Worm (Caenorhabditis elegans) whole organism, young adult: ENCODE measurements around the gene C43H6.12.

Source experiments
- F10E7.11 ChIP-seq: sonication (generic microtip); optimal IDR thresholded peaks from 2 replicates; lab custom pipeline; 2017; ENCODE audit warnings: mild to moderate bottlenecking, missing genetic modification characterization, moderate library complexity, missing compliant biosample characterization
- K12H6.12 ChIP-seq: fragments of 200-800 bp; sonication (Bioruptor generic); optimal IDR thresholded peaks from 2 replicates; lab custom pipeline; 2018; ENCODE audit warnings: mild to moderate bottlenecking, missing genetic modification characterization, missing compliant biosample characterization
- akir-1 ChIP-seq: fragments of 200-800 bp; sonication (Bioruptor generic); optimal IDR thresholded peaks from 2 replicates; lab custom pipeline; 2018; ENCODE audit warnings: mild to moderate bottlenecking, missing genetic modification characterization, moderate library complexity, missing compliant biosample characterization
- athp-1 ChIP-seq: sonication (generic microtip); optimal IDR thresholded peaks from 2 replicates; lab custom pipeline; 2017; ENCODE audit warnings: mild to moderate bottlenecking, missing genetic modification characterization, missing compliant biosample characterization
- lag-1 ChIP-seq: fragments of 200-800 bp; sonication (Bioruptor generic); IDR thresholded peaks from 2 replicates; pipeline ENCODE4 v1.3.6; 2022; ENCODE audit warnings: missing genetic modification reagents, missing genetic modification characterization, missing compliant biosample characterization
- nfya-2 ChIP-seq: fragments of 200-800 bp; sonication (Bioruptor generic); IDR thresholded peaks from 2 replicates; pipeline ENCODE4 v1.3.6; 2022; ENCODE audit warnings: missing genetic modification reagents, missing genetic modification characterization, missing compliant biosample characterization
- nhr-120 ChIP-seq: fragments of 200-800 bp; sonication (Bioruptor generic); IDR thresholded peaks from 2 replicates; pipeline ENCODE4 v1.3.6; 2022; ENCODE audit warnings: missing genetic modification characterization, missing compliant biosample characterization

Gene C43H6.12

DNA sequence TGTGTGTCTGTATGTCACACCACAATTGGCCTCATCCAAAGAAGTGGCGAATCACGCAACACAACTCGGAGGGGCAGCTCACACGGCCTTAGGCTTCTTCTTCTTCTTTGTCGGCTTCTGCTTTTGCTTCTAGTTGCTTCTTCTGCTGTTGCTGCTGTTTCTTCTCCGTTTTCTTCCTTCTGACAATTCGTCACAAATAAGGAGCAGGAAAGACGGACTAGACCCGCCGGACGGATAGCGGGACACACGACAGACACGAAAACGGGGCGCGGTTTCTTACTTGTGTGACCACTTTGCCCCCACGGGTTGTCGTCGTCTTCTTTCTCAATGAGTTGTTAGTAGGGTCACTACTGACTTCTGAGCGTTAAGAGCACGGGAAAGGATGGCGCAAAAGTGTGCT, 46.7 kb downstream of the C43H6.12 start:
- TF ChIP-seq athp-1 (tag; lab: Kevin White, UChicago) (no peak), K12H6.12 (tag; lab: Kevin White, UChicago) (peak; percentile 0)

DNA sequence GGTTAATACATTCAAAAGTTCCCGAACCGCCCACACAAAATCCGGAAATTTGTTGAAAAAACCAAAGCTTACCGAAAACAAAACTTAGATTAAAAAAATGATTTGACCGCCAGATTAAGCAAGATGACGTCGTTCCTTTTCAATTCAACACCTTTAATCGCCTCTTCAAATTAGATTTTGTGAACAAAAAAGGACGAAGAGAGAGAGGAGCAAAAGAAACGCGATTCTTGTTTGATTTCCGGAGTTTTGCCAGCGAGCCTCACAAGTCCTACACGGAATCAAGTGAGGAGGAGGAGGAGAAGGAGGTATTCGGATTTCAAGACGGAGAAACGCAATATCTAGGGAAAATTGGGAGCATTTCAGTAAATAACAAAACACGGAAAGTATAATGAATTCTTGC, 48.1 kb downstream of the C43H6.12 start:
- no peak for TF ChIP-seq lag-1 (GFP tag; lab: Robert Waterston, UW)
- no peak for TF ChIP-seq nhr-120 (GFP tag; lab: Robert Waterston, UW)
- TF ChIP-seq nfya-2 (GFP tag; lab: Robert Waterston, UW): no peak
- TF ChIP-seq F10E7.11 (tag; lab: Kevin White, UChicago): no peak
- TF ChIP-seq akir-1 (GFP tag; lab: Kevin White, UChicago): no peak
- TF ChIP-seq, all 124 proteins: peak for 0
